Worm (Caenorhabditis elegans): Measurements from ENCODE around the gene F10B5.3.

DNA sequence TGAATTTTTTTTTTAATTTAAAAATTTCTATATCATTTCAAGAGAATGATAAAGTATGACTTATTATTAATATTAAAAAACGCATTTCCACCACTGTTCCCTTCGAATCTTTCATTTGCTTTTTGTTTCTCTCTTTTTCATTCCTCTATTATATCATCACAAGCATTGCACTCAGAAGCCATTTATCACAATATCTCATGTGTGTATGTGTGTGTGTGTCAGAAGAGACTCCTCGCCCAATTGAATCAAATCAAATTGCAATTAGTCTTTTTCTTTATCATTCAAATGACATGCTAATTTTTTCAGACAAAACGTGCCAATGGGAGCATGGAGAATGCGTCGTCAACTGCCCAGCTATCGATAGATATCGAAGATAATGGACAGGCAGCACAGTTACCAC, 33.7 kb downstream of the F10B5.3 start, which contains the start of gene unc-105:
- no peak for TF ChIP-seq dpl-1 (GFP tag; optimal IDR thresholded peaks at IDR 0.05)
- TF ChIP-seq set-16 (GFP tag; IDR thresholded peaks at IDR 0.05), result no peak
- no peak for TF ChIP-seq lin-13 (GFP tag; optimal IDR thresholded peaks at IDR 0.05)
- no peak for TF ChIP-seq zfp-2 (tag; optimal IDR thresholded peaks at IDR 0.05)
- TF ChIP-seq mdt-29 (GFP tag; IDR thresholded peaks at IDR 0.05), result no peak
- TF ChIP-seq saeg-2 (GFP tag; IDR thresholded peaks at IDR 0.05), result no peak
- no peak for TF ChIP-seq jun-1 (tag; optimal IDR thresholded peaks at IDR 0.05)
- TF ChIP-seq mdl-1 (tag; optimal IDR thresholded peaks at IDR 0.05), result no peak
- no peak for TF ChIP-seq nhr-41 (GFP tag; IDR thresholded peaks at IDR 0.05)
- no peak for TF ChIP-seq sdz-12 (GFP tag; optimal IDR thresholded peaks at IDR 0.05)
- no peak for TF ChIP-seq pqm-1 (tag; optimal IDR thresholded peaks at IDR 0.05)
- no peak for TF ChIP-seq nhr-237 (tag; optimal IDR thresholded peaks at IDR 0.05)
- no peak for TF ChIP-seq pha-4 (GFP tag; IDR thresholded peaks at IDR 0.05)
- TF ChIP-seq pha-4 (tag; optimal IDR thresholded peaks at IDR 0.05), result no peak
- TF ChIP-seq ztf-11 (tag; optimal IDR thresholded peaks at IDR 0.05), result no peak
